Worm (Caenorhabditis elegans) whole organism, late embryonic: ENCODE measurements around the gene C04A11.5.

Source experiments
- ama-1 ChIP-seq: fragments of 150-350 bp; optimal IDR thresholded peaks from 2 replicates; lab custom pipeline; 2014
- ceh-9 ChIP-seq: sonication (generic microtip); optimal IDR thresholded peaks from 2 replicates; lab custom pipeline; 2016; ENCODE audit warnings: mild to moderate bottlenecking, missing genetic modification characterization, inconsistent platforms, missing compliant biosample characterization
- dve-1 ChIP-seq: sonication (generic microtip); optimal IDR thresholded peaks from 2 replicates; lab custom pipeline; 2017; ENCODE audit warnings: antibody characterized with exemption, mild to moderate bottlenecking, missing genetic modification characterization, missing compliant biosample characterization
- fkh-10 ChIP-seq: fragments of 150-350 bp; optimal IDR thresholded peaks from 2 replicates; lab custom pipeline; 2014; ENCODE audit warnings: missing biosample characterization, missing genetic modification reagents, missing genetic modification characterization
- hlh-30 ChIP-seq: sonication (generic microtip); optimal IDR thresholded peaks from 2 replicates; lab custom pipeline; 2017; ENCODE audit warnings: antibody characterized with exemption, missing genetic modification characterization, missing compliant biosample characterization; ENCODE audit not compliant: insufficient read depth
- mec-3 ChIP-seq: sonication (generic microtip); optimal IDR thresholded peaks from 2 replicates; lab custom pipeline; 2016; ENCODE audit warnings: borderline replicate concordance, missing genetic modification characterization, missing compliant biosample characterization
- nhr-11 ChIP-seq: fragments of 150-350 bp; optimal IDR thresholded peaks from 2 replicates; lab custom pipeline; 2014; ENCODE audit warnings: missing biosample characterization, missing genetic modification characterization
- nhr-232 ChIP-seq: sonication (generic microtip); optimal IDR thresholded peaks from 2 replicates; lab custom pipeline; 2016; ENCODE audit warnings: missing genetic modification characterization, missing compliant biosample characterization
- ref-2 ChIP-seq: sonication (generic microtip); optimal IDR thresholded peaks from 2 replicates; lab custom pipeline; 2016; ENCODE audit warnings: missing genetic modification characterization, missing compliant biosample characterization
- rnt-1 ChIP-seq: sonication (generic microtip); optimal IDR thresholded peaks from 2 replicates; lab custom pipeline; 2016; ENCODE audit warnings: missing genetic modification characterization, missing compliant biosample characterization
- unc-42 ChIP-seq: sonication (generic microtip); optimal IDR thresholded peaks from 2 replicates; lab custom pipeline; 2016; ENCODE audit warnings: missing genotype, missing genetic modification characterization, missing compliant biosample characterization

ce11 chrX:13632245-13632644 is 32.1 kb upstream of the C04A11.5 start:
- no peak for TF ChIP-seq ceh-9 (tag; lab: Kevin White, UChicago)
- no peak for TF ChIP-seq ama-1 (lab: Kevin White, UChicago)
- TF ChIP-seq nhr-232 (tag; lab: Kevin White, UChicago): no peak
- no peak for TF ChIP-seq rnt-1 (tag; lab: Kevin White, UChicago)
- no peak for TF ChIP-seq dve-1 (tag; lab: Kevin White, UChicago)
- TF ChIP-seq nhr-11: no peak
- TF ChIP-seq hlh-30 (tag; lab: Kevin White, UChicago): no peak
- no peak for TF ChIP-seq ref-2 (tag; lab: Kevin White, UChicago)
- TF ChIP-seq mec-3 (tag; lab: Kevin White, UChicago): no peak
- peak; percentile 67 for TF ChIP-seq unc-42 (tag; lab: Kevin White, UChicago)
- TF ChIP-seq fkh-10 (GFP tag; lab: Kevin White, UChicago): no peak
